Fruit fly (Drosophila melanogaster) whole organism: ENCODE measurements around the gene Zip88E.

Experiments
- CG8478 ChIP-seq: fragments of >200 bp; optimal IDR thresholded peaks from 2 replicates; lab custom pipeline; 2018; ENCODE audit warnings: inconsistent platforms
- EcR ChIP-seq, 2 experiments: fragments of >200 bp; optimal IDR thresholded peaks; 2 replicates each; lab custom pipeline; 2017; ENCODE audit warnings: missing biosample characterization in 2 of 2, missing genetic modification characterization in 2 of 2, missing genetic modification reagents in 2 of 2
- pan ChIP-seq: fragments of >200 bp; optimal IDR thresholded peaks from 2 replicates; lab custom pipeline; 2017
- usp ChIP-seq: fragments of >200 bp; optimal IDR thresholded peaks from 2 replicates; lab custom pipeline; 2017; ENCODE audit warnings: missing biosample characterization, missing genetic modification characterization, mixed read lengths

DNA sequence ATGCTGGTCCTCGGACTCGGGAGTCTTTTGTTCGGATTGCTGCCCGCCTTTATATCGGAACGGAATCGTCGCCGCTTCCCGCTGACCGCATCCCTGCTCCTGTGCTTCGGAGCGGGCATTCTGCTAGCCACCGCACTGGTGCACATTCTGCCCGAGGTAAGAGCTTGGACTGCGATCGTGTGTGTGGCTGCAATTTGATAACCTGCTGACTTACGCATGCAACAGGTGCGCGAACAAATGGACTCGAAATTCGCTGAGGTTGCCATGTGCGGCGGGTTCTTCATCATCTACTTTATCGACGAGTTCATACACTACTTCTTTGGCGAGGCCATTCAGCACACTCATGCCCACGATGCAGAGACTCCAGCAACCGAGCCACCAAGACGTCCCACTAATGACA lies 394 bp downstream of the Zip88E start:
- TF ChIP-seq usp (GFP tag; lab: Kevin White, UChicago) (no peak), EcR (GFP tag; optimal IDR thresholded peaks at IDR 0.05; lab: Kevin White, UChicago) (no peak), CG8478 (lab: Kevin White, UChicago) (no peak), pan (lab: Kevin White, UChicago) (no peak)
